Worm (Caenorhabditis elegans): ENCODE measurements around the gene lido-12.

Gene lido-12

DNA sequence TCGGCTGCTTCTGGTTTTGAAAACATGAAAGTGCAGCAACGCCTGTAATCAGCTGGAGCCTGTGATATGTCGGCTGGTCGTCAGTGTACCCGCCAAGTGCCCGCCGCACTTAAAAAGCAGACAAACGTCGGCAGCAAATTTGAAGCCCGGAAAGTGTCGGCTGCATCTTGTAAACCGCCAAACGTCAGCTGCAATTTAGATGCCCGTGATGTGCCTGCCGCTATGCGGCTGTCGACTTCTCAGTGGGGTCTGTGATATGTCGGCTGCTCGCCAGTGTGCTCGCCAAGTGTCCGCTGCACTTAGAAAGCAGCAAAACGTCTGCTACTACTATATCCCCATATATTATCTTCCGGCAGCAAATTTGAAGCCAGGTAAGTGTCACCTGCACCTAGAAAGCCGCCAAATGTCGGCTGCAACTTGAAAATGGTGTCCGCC lies 18.5 kb upstream of the lido-12 start (continued):
- 0 out of 2 replicates have a peak, but pooled peaks have one; percentile 53 for TF ChIP-seq zfp-3 (GFP tag; conservative IDR thresholded peaks at IDR 0.05)
- TF ChIP-seq lin-38 (GFP tag; IDR thresholded peaks at IDR 0.05), result 0 out of 2 replicates have a peak, but pooled peaks have one; percentile 5
- no peak for TF ChIP-seq daf-19 (GFP tag; conservative IDR thresholded peaks at IDR 0.05)
- peak; percentile 59 for TF ChIP-seq set-16 (GFP tag; IDR thresholded peaks at IDR 0.05)
- TF ChIP-seq nhr-237 (tag; optimal IDR thresholded peaks at IDR 0.05), result no peak
- TF ChIP-seq mep-1 (tag; optimal IDR thresholded peaks at IDR 0.05), result peak; percentile 14
- TF ChIP-seq snpc-4 (tag; optimal IDR thresholded peaks at IDR 0.05), result peak; percentile 46
- TF ChIP-seq mxl-3 (GFP tag; optimal IDR thresholded peaks at IDR 0.05), result no peak

DNA sequence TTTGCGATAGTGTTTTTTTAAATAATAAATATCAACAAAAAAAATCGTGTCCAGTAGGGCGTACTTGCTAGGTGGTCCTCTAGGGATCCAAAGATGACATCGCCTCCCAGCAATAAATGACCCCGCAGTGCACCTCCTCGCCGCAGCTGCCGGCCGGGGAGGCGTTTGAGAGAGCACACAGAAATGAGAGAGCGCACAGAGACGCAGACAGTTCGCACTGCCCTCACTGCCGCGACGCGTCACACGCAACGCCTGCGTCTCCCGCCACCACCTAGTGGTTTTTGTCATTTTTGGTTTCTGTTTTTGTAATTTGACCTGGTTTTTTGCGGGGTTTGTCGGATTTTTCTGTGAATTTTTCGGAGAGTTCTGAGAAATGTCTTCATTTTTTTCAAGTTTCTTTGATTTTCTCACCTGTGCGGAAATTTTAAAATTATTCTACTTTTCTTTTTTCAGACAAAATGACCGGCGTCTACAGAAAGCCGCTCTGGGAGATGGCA lies 17.7 kb upstream of the lido-12 start, which contains the start of gene lido-7:
lido-7 (plus strand) TSS at position 447 of the 497 bp plus-strand sequence.
- TF ChIP-seq dmd-9 (GFP tag; IDR thresholded peaks at IDR 0.05) (no peak), lin-29 (GFP tag; IDR thresholded peaks at IDR 0.05) (no peak), lin-1 (GFP tag; IDR thresholded peaks at IDR 0.05) (no peak), mxl-2 (GFP tag; conservative IDR thresholded peaks at IDR 0.05) (no peak), Y75B8A.6 (GFP tag; IDR thresholded peaks at IDR 0.05) (no peak), tra-1 (GFP tag; IDR thresholded peaks at IDR 0.05) (peak; percentile 55; the same call in 1 of the 2 replicates), lin-38 (GFP tag; IDR thresholded peaks at IDR 0.05) (peak; percentile 36; the same call in 1 of the 2 replicates), dpl-1 (GFP tag; optimal IDR thresholded peaks at IDR 0.05) (peak; percentile 8), mes-2 (tag; optimal IDR thresholded peaks at IDR 0.05; ENCODE audit: poor library complexity, severe bottlenecking) (peak; percentile 61), mdl-1 (tag; optimal IDR thresholded peaks at IDR 0.05) (peak in 1 of 2 experiments; percentile 46), unc-62 (GFP tag; optimal IDR thresholded peaks at IDR 0.05 in 1 of 2) (peak in 1 of 2 experiments; percentile 1), unc-62 (tag; optimal IDR thresholded peaks at IDR 0.05) (no peak), ctbp-1 (GFP tag; IDR thresholded peaks at IDR 0.05) (peak; percentile 27; the same call in 1 of the 2 replicates), lsy-2 (tag; optimal IDR thresholded peaks at IDR 0.05) (peak in 1 of 2 experiments; percentile 46), spr-1 (tag; optimal IDR thresholded peaks at IDR 0.05) (no peak), T26A8.4 (GFP tag; IDR thresholded peaks at IDR 0.05) (peak; percentile 33; the same call in 1 of the 2 replicates), jun-1 (tag; optimal IDR thresholded peaks at IDR 0.05) (no peak), set-16 (GFP tag; IDR thresholded peaks at IDR 0.05) (peak; percentile 93), ZK337.2 (GFP tag; IDR thresholded peaks at IDR 0.05) (no peak), nhr-48 (tag; optimal IDR thresholded peaks at IDR 0.05) (peak; percentile 52), nhr-237 (tag; optimal IDR thresholded peaks at IDR 0.05) (no peak), rbr-2 (tag; optimal IDR thresholded peaks at IDR 0.05) (peak; percentile 52), dve-1 (tag; optimal IDR thresholded peaks at IDR 0.05; ENCODE audit: insufficient read depth) (peak; percentile 13), egl-43 (GFP tag; IDR thresholded peaks at IDR 0.05) (peak; percentile 62; the same call in 1 of the 2 replicates), mxl-3 (GFP tag; optimal IDR thresholded peaks at IDR 0.05) (peak; percentile 56), php-3 (GFP tag; IDR thresholded peaks at IDR 0.05) (no peak), ceh-82 (tag; optimal IDR thresholded peaks at IDR 0.05) (no peak), cey-2 (tag; optimal IDR thresholded peaks at IDR 0.05; ENCODE audit: borderline replicate concordance, insufficient read depth) (no peak), duxl-1 (tag; optimal IDR thresholded peaks at IDR 0.05; ENCODE audit: poor library complexity) (peak; percentile 40), spr-3 (GFP tag; optimal IDR thresholded peaks at IDR 0.05) (no peak), Y5F2A.4 (GFP tag; optimal IDR thresholded peaks at IDR 0.05) (no peak), zip-11 (GFP tag; IDR thresholded peaks at IDR 0.05) (no peak), mep-1 (tag; optimal IDR thresholded peaks at IDR 0.05) (peak; percentile 48), pha-4 (GFP tag; IDR thresholded peaks at IDR 0.05) (no peak), pha-4 (tag; optimal IDR thresholded peaks at IDR 0.05) (no peak), nhr-41 (GFP tag; IDR thresholded peaks at IDR 0.05) (0 out of 2 replicates have a peak, but pooled peaks have one; percentile 26), madf-9 (GFP tag; conservative IDR thresholded peaks at IDR 0.05) (no peak), hlh-30 (tag; optimal IDR thresholded peaks at IDR 0.05; ENCODE audit: insufficient read depth) (peak; percentile 49), R02D3.7 (tag; optimal IDR thresholded peaks at IDR 0.05) (no peak), hlh-11 (tag; optimal IDR thresholded peaks at IDR 0.05) (peak; percentile 71), nhr-28 (tag; optimal IDR thresholded peaks at IDR 0.05) (peak; percentile 17), dmd-6 (GFP tag; IDR thresholded peaks at IDR 0.05) (peak; percentile 73), hmg-1.1 (GFP tag; IDR thresholded peaks at IDR 0.05) (peak; percentile 74)

Data from whole organism, L4 larva.